Worm (Caenorhabditis elegans): ENCODE measurements around the gene F43C1.5.
A peak's percentile ranks its signal among the peaks of the same experiment; 100 is the strongest.

F43C1.5 gene

DNA sequence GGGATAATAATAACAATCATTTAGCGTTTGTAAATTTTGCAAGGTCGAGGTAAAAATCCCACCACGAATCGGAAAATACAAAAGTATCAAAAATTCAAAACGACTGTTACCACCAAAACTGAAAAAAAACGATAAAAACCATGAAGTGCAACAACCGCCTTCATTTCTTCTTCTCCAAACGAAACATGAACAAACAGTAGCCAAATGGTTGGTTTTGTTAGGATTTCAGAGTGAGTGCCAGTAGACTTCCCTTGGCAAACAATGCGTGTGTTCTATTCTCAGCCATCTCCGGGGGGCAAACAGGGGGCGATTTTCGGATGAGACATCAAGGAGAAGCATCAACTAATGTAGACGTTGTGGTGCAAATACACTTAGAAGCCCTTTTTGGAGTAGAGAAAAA lies 4.2 kb upstream of the F43C1.5 start:
- TF ChIP-seq ceh-28 (tag; optimal IDR thresholded peaks at IDR 0.05) (no peak), pqm-1 (tag; optimal IDR thresholded peaks at IDR 0.05) (no peak), skn-1 (tag; optimal IDR thresholded peaks at IDR 0.05) (no peak), hmg-11 (tag; optimal IDR thresholded peaks at IDR 0.05) (peak; percentile 5), mml-1 (tag; optimal IDR thresholded peaks at IDR 0.05) (no peak), ZK546.5 (tag; optimal IDR thresholded peaks at IDR 0.05) (no peak), R02D3.7 (tag; optimal IDR thresholded peaks at IDR 0.05) (no peak), lsy-12 (tag; optimal IDR thresholded peaks at IDR 0.05) (no peak), fkh-10 (GFP tag; optimal IDR thresholded peaks at IDR 0.05) (no peak)

DNA sequence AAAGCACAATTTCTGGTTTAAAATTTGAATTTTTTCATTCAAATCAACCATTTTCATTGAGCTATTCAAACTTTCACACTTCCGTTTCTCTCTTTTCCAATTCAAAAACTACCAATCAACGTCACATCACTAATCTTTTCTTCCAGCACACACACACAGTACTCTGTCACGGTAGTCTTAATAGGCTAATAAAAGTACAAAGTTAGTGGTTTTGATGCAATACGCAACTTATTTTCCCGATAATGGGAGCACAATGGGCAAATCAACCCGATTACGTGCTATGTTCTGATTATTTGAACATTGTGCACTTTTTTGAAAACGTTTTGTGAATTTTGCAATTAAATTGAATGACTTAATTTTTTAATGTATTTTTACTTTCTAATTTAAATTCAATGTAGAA lies 1.6 kb upstream of the F43C1.5 start:
- no peak for TF ChIP-seq daf-12 (tag; optimal IDR thresholded peaks at IDR 0.05)
- TF ChIP-seq pqm-1 (tag; optimal IDR thresholded peaks at IDR 0.05): peak; percentile 56
- TF ChIP-seq ztf-11 (tag; optimal IDR thresholded peaks at IDR 0.05): no peak
- peak; percentile 30 for TF ChIP-seq nfya-1 (tag; optimal IDR thresholded peaks at IDR 0.05; ENCODE audit: insufficient read depth)
- TF ChIP-seq elt-2 (tag; optimal IDR thresholded peaks at IDR 0.05): peak; percentile 75

DNA sequence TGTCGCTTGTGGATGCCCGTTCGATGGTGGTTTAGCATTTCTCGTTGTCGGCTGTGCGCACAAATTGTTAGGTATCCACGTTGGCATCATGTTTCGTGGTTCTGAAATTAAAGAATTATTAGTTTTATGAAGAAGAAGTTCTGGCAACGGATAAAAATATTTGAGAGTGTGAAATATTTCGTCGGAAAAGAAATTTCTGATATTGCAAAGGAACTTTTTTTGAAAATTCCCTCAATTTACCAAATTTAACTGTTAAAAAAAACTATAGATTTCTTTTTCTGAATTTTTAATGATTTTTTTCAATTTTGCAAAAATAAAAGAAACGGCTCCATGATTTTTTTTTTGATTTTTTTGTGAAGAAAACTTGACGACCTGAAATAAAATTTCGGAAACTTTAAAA lies 933 bp upstream of the F43C1.5 start, which contains the start of gene mpk-1:
TSS of gene mpk-1 (minus strand) at position 101 of the 400 bp plus-strand sequence.
- TF ChIP-seq ama-1 (optimal IDR thresholded peaks at IDR 0.05) (no peak), ZK546.5 (tag; optimal IDR thresholded peaks at IDR 0.05) (no peak), nhr-12 (tag; optimal IDR thresholded peaks at IDR 0.05) (no peak), nhr-11 (tag; optimal IDR thresholded peaks at IDR 0.05) (no peak), lin-39 (tag; optimal IDR thresholded peaks at IDR 0.05) (no peak), sea-2 (GFP tag; optimal IDR thresholded peaks at IDR 0.05) (no peak), nhr-76 (tag; optimal IDR thresholded peaks at IDR 0.05) (no peak), egl-27 (tag; optimal IDR thresholded peaks at IDR 0.05) (no peak), hmg-11 (tag; optimal IDR thresholded peaks at IDR 0.05) (no peak), pqm-1 (tag; optimal IDR thresholded peaks at IDR 0.05) (no peak)

DNA sequence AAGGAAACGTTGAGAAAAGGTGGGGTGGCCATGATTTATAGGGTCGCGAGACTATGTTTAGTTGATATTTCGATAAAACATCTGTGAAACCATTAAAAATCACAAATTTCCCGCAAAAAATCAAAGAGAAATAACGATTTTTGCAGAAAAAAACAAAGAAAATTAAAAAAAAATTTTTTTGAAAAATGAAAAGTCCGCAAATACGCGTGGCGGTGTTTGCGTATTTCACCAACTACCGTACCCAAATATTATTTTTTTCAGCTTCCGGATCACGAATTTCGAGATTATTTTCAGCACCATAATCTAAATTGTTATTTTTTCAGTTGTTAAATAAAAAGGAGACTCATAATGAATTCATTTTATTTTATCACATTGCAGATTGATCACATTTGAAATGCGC lies 1.2 kb downstream of the F43C1.5 start:
- TF ChIP-seq nhr-76 (tag; optimal IDR thresholded peaks at IDR 0.05) (no peak), ceh-9 (tag; optimal IDR thresholded peaks at IDR 0.05) (no peak), ceh-82 (tag; optimal IDR thresholded peaks at IDR 0.05) (no peak), nhr-25 (tag; optimal IDR thresholded peaks at IDR 0.05) (no peak), sea-2 (GFP tag; optimal IDR thresholded peaks at IDR 0.05) (no peak), nhr-237 (tag; optimal IDR thresholded peaks at IDR 0.05) (no peak), ztf-4 (tag; optimal IDR thresholded peaks at IDR 0.05) (no peak), skn-1 (tag; optimal IDR thresholded peaks at IDR 0.05) (no peak), elt-3 (tag; optimal IDR thresholded peaks at IDR 0.05) (no peak)

DNA sequence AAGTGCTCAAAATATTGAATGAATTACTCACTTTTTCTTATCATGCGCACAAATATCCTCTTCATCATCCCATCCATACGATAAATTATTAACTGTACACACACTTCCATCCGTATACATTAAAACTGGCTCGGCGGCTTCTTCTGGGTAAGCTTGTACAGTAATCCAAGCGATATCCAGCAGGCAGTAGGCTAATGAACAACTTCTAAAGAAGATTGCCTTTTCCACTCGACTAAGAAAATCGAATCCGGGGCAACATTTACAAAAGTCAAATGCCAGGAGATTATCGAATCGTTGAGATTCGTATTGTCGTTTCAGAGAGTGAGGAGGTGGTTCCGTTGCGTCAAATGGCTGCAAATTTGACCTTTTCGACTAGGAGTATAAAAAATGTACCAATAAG lies 2.4 kb downstream of the F43C1.5 start:
- TF ChIP-seq elt-3 (tag; optimal IDR thresholded peaks at IDR 0.05) (no peak), nhr-12 (tag; optimal IDR thresholded peaks at IDR 0.05) (no peak), ceh-9 (tag; optimal IDR thresholded peaks at IDR 0.05) (no peak), ama-1 (optimal IDR thresholded peaks at IDR 0.05) (no peak), nhr-237 (tag; optimal IDR thresholded peaks at IDR 0.05) (no peak), egl-27 (tag; optimal IDR thresholded peaks at IDR 0.05) (no peak), fos-1 (tag; optimal IDR thresholded peaks at IDR 0.05) (no peak), pha-4 (tag; optimal IDR thresholded peaks at IDR 0.05) (no peak)

DNA sequence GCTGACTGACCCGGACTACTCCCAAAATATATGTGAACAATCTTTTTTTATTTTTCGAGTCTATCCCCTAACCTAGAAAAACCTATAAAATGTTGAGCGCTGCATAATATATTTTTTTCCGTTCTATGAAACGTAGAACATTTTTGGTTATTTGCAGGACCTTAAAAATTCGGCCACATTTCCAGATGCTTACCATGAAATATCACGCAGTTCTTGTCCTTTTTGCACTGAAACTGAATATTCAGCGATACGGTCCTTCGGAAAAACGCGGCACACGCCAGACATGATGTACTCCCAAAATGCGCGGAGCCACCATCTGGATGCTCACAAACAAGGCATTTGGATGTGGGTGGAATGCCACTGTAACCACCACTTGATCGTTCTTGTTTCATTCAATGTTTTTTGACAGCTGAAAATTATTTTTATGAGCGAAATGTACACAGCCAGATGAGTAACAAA lies 3.9 kb downstream of the F43C1.5 start, which contains the start of gene nhr-20:
TSS of gene nhr-20 (minus strand) at position 409 of the 459 bp plus-strand sequence.
- TF ChIP-seq ceh-16 (tag; optimal IDR thresholded peaks at IDR 0.05): no peak
- no peak for TF ChIP-seq fkh-2 (tag; optimal IDR thresholded peaks at IDR 0.05)
- no peak for TF ChIP-seq nfya-1 (tag; optimal IDR thresholded peaks at IDR 0.05; ENCODE audit: insufficient read depth)
- no peak for TF ChIP-seq R02D3.7 (tag; optimal IDR thresholded peaks at IDR 0.05)
- no peak for TF ChIP-seq jun-1 (tag; optimal IDR thresholded peaks at IDR 0.05)
- no peak for TF ChIP-seq lsy-12 (tag; optimal IDR thresholded peaks at IDR 0.05)
- no peak for TF ChIP-seq unc-39 (tag; optimal IDR thresholded peaks at IDR 0.05)
- no peak for TF ChIP-seq mdl-1 (tag; optimal IDR thresholded peaks at IDR 0.05)
- TF ChIP-seq nhr-28 (tag; optimal IDR thresholded peaks at IDR 0.05): no peak
- TF ChIP-seq tbx-2 (tag; optimal IDR thresholded peaks at IDR 0.05): no peak
- no peak for TF ChIP-seq nhr-237 (tag; optimal IDR thresholded peaks at IDR 0.05)
- no peak for TF ChIP-seq mml-1 (tag; optimal IDR thresholded peaks at IDR 0.05)
- no peak for TF ChIP-seq eor-1 (tag; optimal IDR thresholded peaks at IDR 0.05)
- TF ChIP-seq skn-1 (tag; optimal IDR thresholded peaks at IDR 0.05): no peak

Measured in whole organism, L3 larva.